Fruit fly (Drosophila melanogaster): ENCODE measurements around the gene CG13689.

Gene CG13689

dm6 chr2L:602439-602879 is at the start of gene CG13689 (continued):
- TF ChIP-seq dimm (GFP tag; IDR thresholded peaks at IDR 0.05) (no peak), Stat92E (GFP tag; optimal IDR thresholded peaks at IDR 0.05) (peak in 1 of 3 experiments; percentile 67), kah (GFP tag; optimal IDR thresholded peaks at IDR 0.05) (no peak), mld (GFP tag; IDR thresholded peaks at IDR 0.05; ENCODE audit: partially characterized antibody) (no peak), ftz-f1 (GFP tag; optimal IDR thresholded peaks at IDR 0.05) (no peak), zen (tag; optimal IDR thresholded peaks at IDR 0.05) (peak; percentile 22), Bteb2 (GFP tag; optimal IDR thresholded peaks at IDR 0.05) (no peak), dysf (GFP tag; IDR thresholded peaks at IDR 0.05) (peak; percentile 71), Fer3 (tag; optimal IDR thresholded peaks at IDR 0.05) (peak; percentile 47), H15 (GFP tag; IDR thresholded peaks at IDR 0.05) (no peak), CG13624 (GFP tag; optimal IDR thresholded peaks at IDR 0.05) (no peak), CG9609 (GFP tag; optimal IDR thresholded peaks at IDR 0.05) (no peak), CG9932 (GFP tag; IDR thresholded peaks at IDR 0.05) (peak; percentile 81), bab2 (GFP tag; optimal IDR thresholded peaks at IDR 0.05) (peak; percentile 46), Usf (GFP tag; optimal IDR thresholded peaks at IDR 0.05) (no peak), chif (GFP tag; optimal IDR thresholded peaks at IDR 0.05) (peak in 1 of 2 experiments; percentile 67), nau (GFP tag; optimal IDR thresholded peaks at IDR 0.05) (no peak), HLHmδ (GFP tag; optimal IDR thresholded peaks at IDR 0.05) (no peak), sob (GFP tag; IDR thresholded peaks at IDR 0.05) (peak; percentile 36; the same call in 1 of the 2 replicates), Elba2 (GFP tag; optimal IDR thresholded peaks at IDR 0.05) (no peak), CG3163 (GFP tag; optimal IDR thresholded peaks at IDR 0.05) (no peak), hb (GFP tag; IDR thresholded peaks at IDR 0.05; ENCODE audit: partially characterized antibody) (no peak), C15 (GFP tag; IDR thresholded peaks at IDR 0.05) (no peak), NFAT (GFP tag; IDR thresholded peaks at IDR 0.05) (peak; percentile 83), CG8388 (GFP tag; optimal IDR thresholded peaks at IDR 0.05) (peak; percentile 16), gcm (GFP tag; optimal IDR thresholded peaks at IDR 0.05) (no peak), Ptx1 (GFP tag; IDR thresholded peaks at IDR 0.05) (peak; percentile 65), ewg (GFP tag; optimal IDR thresholded peaks at IDR 0.05) (peak; percentile 32), Hey (tag; optimal IDR thresholded peaks at IDR 0.05) (no peak), CG8089 (GFP tag; optimal IDR thresholded peaks at IDR 0.05) (no peak), CG10274 (GFP tag; optimal IDR thresholded peaks at IDR 0.05) (no peak), tna (GFP tag; IDR thresholded peaks at IDR 0.05; ENCODE audit: partially characterized antibody) (no peak), CG10543 (GFP tag; optimal IDR thresholded peaks at IDR 0.05) (no peak), Sox102F (GFP tag; optimal IDR thresholded peaks at IDR 0.05) (peak; percentile 74), vnd (GFP tag; IDR thresholded peaks at IDR 0.05; ENCODE audit: partially characterized antibody) (no peak), schlank (tag; optimal IDR thresholded peaks at IDR 0.05) (no peak), CG12391 (tag; optimal IDR thresholded peaks at IDR 0.05) (peak; percentile 62), sd (tag; optimal IDR thresholded peaks at IDR 0.05) (no peak), gsb (GFP tag; IDR thresholded peaks at IDR 0.05) (no peak), klu (GFP tag; IDR thresholded peaks at IDR 0.05) (no peak), CG11560 (tag; IDR thresholded peaks at IDR 0.05) (0 out of 3 replicates have a peak, but pooled peaks have one; percentile 11), ab (GFP tag; optimal IDR thresholded peaks at IDR 0.05) (no peak), Abd-B (GFP tag; optimal IDR thresholded peaks at IDR 0.05) (peak; percentile 25), CG32772 (GFP tag; IDR thresholded peaks at IDR 0.05) (peak; percentile 51; the same call in 1 of the 2 replicates), CG32532 (GFP tag; IDR thresholded peaks at IDR 0.05) (peak; percentile 83), bcd (GFP tag; optimal IDR thresholded peaks at IDR 0.05) (peak; percentile 59), CG4707 (GFP tag; optimal IDR thresholded peaks at IDR 0.05) (no peak), CG31441 (GFP tag; IDR thresholded peaks at IDR 0.05) (peak; percentile 53), crol (GFP tag; IDR thresholded peaks at IDR 0.05) (no peak), grn (GFP tag; optimal IDR thresholded peaks at IDR 0.05) (peak; percentile 78), pita (GFP tag; optimal IDR thresholded peaks at IDR 0.05) (peak; percentile 17)

All from whole organism, embryonic.